Fruit fly (Drosophila melanogaster): ENCODE results near the gene Cpr76Bd.

Gene Cpr76Bd

DNA sequence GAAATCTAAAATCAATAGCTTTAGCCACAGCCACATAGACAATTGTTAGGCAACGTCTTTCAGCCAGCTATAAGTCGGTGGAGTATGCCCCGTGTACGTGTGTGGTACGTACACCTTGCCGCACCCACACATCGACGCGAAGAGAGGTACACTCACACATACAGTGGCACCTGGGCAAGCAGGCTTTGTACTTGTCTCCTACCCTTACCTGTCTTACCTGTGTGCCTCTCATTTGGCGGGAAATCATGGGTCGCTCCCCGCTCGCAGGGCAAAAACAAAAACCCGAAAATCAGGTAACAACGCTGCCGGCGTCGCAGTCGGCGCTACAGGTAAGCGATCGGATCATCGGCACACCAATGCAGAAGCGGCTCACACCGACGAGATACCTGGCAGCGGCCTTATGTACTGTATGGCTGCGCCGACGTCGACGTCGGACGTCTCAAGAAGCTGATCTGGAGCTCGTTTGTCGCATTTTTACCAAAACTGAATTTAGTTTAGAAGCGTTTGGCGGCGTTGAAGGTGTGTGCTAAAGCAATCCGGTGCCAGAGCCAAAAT is 29.7 kb downstream of the Cpr76Bd start (continued):
- peak; percentile 37 for TF ChIP-seq HLHmδ (GFP tag; optimal IDR thresholded peaks at IDR 0.05)
- no peak for TF ChIP-seq bbx (GFP tag; IDR thresholded peaks at IDR 0.05; ENCODE audit: partially characterized antibody)
- TF ChIP-seq oc (tag; optimal IDR thresholded peaks at IDR 0.05), result peak; percentile 40
- TF ChIP-seq crol (GFP tag; IDR thresholded peaks at IDR 0.05), result 0 out of 2 replicates have a peak, but pooled peaks have one; percentile 30
- peak; percentile 17 for TF ChIP-seq zf30C (GFP tag; optimal IDR thresholded peaks at IDR 0.05)
- TF ChIP-seq Pdp1 (GFP tag; optimal IDR thresholded peaks at IDR 0.05), result peak in 1 of 2 experiments; percentile 55
- 0 out of 3 replicates have a peak, but pooled peaks have one; percentile 2 for TF ChIP-seq CG16813 (GFP tag; IDR thresholded peaks at IDR 0.05; ENCODE audit: partially characterized antibody)
- 0 out of 3 replicates have a peak, but pooled peaks have one; percentile 8 for TF ChIP-seq dysf (GFP tag; IDR thresholded peaks at IDR 0.05)
- peak; percentile 42; the same call in 1 of the 2 replicates for TF ChIP-seq CG42726 (GFP tag; IDR thresholded peaks at IDR 0.05; ENCODE audit: partially characterized antibody)
- peak; percentile 18; the same call in 1 of the 3 replicates for TF ChIP-seq CG34224 (GFP tag; IDR thresholded peaks at IDR 0.05; ENCODE audit: partially characterized antibody)
- TF ChIP-seq D19B (GFP tag; optimal IDR thresholded peaks at IDR 0.05), result no peak
- no peak for TF ChIP-seq tio (GFP tag; optimal IDR thresholded peaks at IDR 0.05)
- TF ChIP-seq bsh (GFP tag; optimal IDR thresholded peaks at IDR 0.05), result no peak
- TF ChIP-seq chinmo (GFP tag; IDR thresholded peaks at IDR 0.05; ENCODE audit: partially characterized antibody), result 0 out of 4 replicates have a peak, but pooled peaks have one; percentile 64
- peak; percentile 85 for TF ChIP-seq cg (GFP tag; optimal IDR thresholded peaks at IDR 0.05)
- TF ChIP-seq CG6175 (GFP tag; IDR thresholded peaks at IDR 0.05), result peak; percentile 90
- TF ChIP-seq D (optimal IDR thresholded peaks at IDR 0.05), result peak; percentile 93
- TF ChIP-seq D (GFP tag; optimal IDR thresholded peaks at IDR 0.05), result no peak
- TF ChIP-seq Jarid2 (GFP tag; optimal IDR thresholded peaks at IDR 0.05), result peak; percentile 31

DNA sequence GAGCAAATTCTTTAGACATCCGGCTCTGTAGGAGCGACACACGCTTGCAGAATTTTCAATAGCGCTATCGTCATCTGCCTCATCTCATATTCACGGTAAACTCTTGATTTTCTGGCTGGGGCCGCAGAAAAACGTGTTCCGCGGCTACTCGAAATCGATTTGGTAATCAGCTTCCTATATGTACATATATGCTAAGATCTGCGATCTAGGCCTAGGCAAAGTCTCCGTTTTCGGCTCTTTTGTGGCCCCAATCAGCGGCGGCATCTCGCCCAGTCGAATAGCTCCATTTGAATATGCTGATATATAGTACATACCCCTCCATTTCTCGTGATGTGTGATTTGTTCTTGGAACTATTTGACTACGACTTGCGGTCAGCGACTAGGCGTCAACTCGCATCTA is 30.5 kb downstream of the Cpr76Bd start:
- TF ChIP-seq CG10209 (GFP tag; optimal IDR thresholded peaks at IDR 0.05) (no peak), CG34422 (GFP tag; IDR thresholded peaks at IDR 0.05) (peak; percentile 12; the same call in 1 of the 3 replicates), CG15073 (GFP tag; optimal IDR thresholded peaks at IDR 0.05) (no peak), tup (GFP tag; optimal IDR thresholded peaks at IDR 0.05) (no peak), CG12299 (tag; optimal IDR thresholded peaks at IDR 0.05) (no peak), CG12769 (tag; optimal IDR thresholded peaks at IDR 0.05) (peak; percentile 45), CG8924 (tag; optimal IDR thresholded peaks at IDR 0.05) (no peak), CG16863 (GFP tag; optimal IDR thresholded peaks at IDR 0.05) (no peak), CG3065 (GFP tag; optimal IDR thresholded peaks at IDR 0.05) (no peak), emc (GFP tag; optimal IDR thresholded peaks at IDR 0.05) (no peak), Jarid2 (GFP tag; optimal IDR thresholded peaks at IDR 0.05) (no peak), fd96Cb (tag; optimal IDR thresholded peaks at IDR 0.05) (no peak), CG18619 (GFP tag; optimal IDR thresholded peaks at IDR 0.05) (no peak), oc (tag; optimal IDR thresholded peaks at IDR 0.05) (no peak), p53 (GFP tag; optimal IDR thresholded peaks at IDR 0.05) (no peak), E2f1 (GFP tag; IDR thresholded peaks at IDR 0.05) (no peak), CG34224 (GFP tag; IDR thresholded peaks at IDR 0.05; ENCODE audit: partially characterized antibody) (no peak), hth (optimal IDR thresholded peaks at IDR 0.05) (no peak), bsh (GFP tag; optimal IDR thresholded peaks at IDR 0.05) (no peak), sob (GFP tag; IDR thresholded peaks at IDR 0.05) (no peak), CG31441 (GFP tag; IDR thresholded peaks at IDR 0.05) (no peak), CG12659 (GFP tag; optimal IDR thresholded peaks at IDR 0.05) (no peak), esg (GFP tag; conservative IDR thresholded peaks at IDR 0.05) (no peak), Atf6 (GFP tag; IDR thresholded peaks at IDR 0.05) (no peak), E2f2 (GFP tag; IDR thresholded peaks at IDR 0.05) (no peak), Ravus (GFP tag; IDR thresholded peaks at IDR 0.05) (no peak), nerfin-2 (GFP tag; IDR thresholded peaks at IDR 0.05; ENCODE audit: partially characterized antibody) (no peak), pita (GFP tag; optimal IDR thresholded peaks at IDR 0.05) (no peak), Rfx (GFP tag; IDR thresholded peaks at IDR 0.05) (no peak), Antp (GFP tag; optimal IDR thresholded peaks at IDR 0.05) (no peak), bab2 (GFP tag; optimal IDR thresholded peaks at IDR 0.05) (no peak), CG14014 (GFP tag; IDR thresholded peaks at IDR 0.05) (no peak), CG2116 (GFP tag; optimal IDR thresholded peaks at IDR 0.05) (no peak), gt (GFP tag; IDR thresholded peaks at IDR 0.05) (no peak)
